Fruit fly (Drosophila melanogaster): ENCODE measurements around the gene CG5292.
A peak's percentile ranks its signal among the peaks of the same experiment; 100 is the strongest.

Gene CG5292

dm6 chr3R:17117607-17118327 is 33.9 kb upstream of the CG5292 start (continued):
- TF ChIP-seq CG10979 (tag; optimal IDR thresholded peaks at IDR 0.05) (peak; percentile 62), az2 (GFP tag; optimal IDR thresholded peaks at IDR 0.05) (peak; percentile 29), CG3847 (GFP tag; IDR thresholded peaks at IDR 0.05) (no peak), sc (optimal IDR thresholded peaks at IDR 0.05) (no peak), sc (GFP tag; optimal IDR thresholded peaks at IDR 0.05) (peak; percentile 23), CG4424 (GFP tag; optimal IDR thresholded peaks at IDR 0.05) (peak; percentile 24), CG17361 (GFP tag; IDR thresholded peaks at IDR 0.05) (peak; percentile 69; the same call in 2 of the 3 replicates), psq (GFP tag; optimal IDR thresholded peaks at IDR 0.05) (peak; percentile 80), CG16815 (GFP tag; optimal IDR thresholded peaks at IDR 0.05) (peak; percentile 7), fru (optimal IDR thresholded peaks at IDR 0.05) (no peak), Sox102F (GFP tag; optimal IDR thresholded peaks at IDR 0.05) (peak; percentile 23), vnd (GFP tag; IDR thresholded peaks at IDR 0.05; ENCODE audit: partially characterized antibody) (no peak), CkIIα-i1 (GFP tag; IDR thresholded peaks at IDR 0.05) (no peak), sim (GFP tag; IDR thresholded peaks at IDR 0.05) (no peak), grn (GFP tag; optimal IDR thresholded peaks at IDR 0.05) (peak; percentile 34), ranshi (GFP tag; IDR thresholded peaks at IDR 0.05) (no peak), CG33213 (GFP tag; optimal IDR thresholded peaks at IDR 0.05) (no peak), CG2199 (GFP tag; IDR thresholded peaks at IDR 0.05) (peak; percentile 67; the same call in 2 of the 3 replicates), CG11398 (GFP tag; optimal IDR thresholded peaks at IDR 0.05) (no peak), chif (GFP tag; optimal IDR thresholded peaks at IDR 0.05) (peak in 1 of 2 experiments; percentile 6), aop (GFP tag; IDR thresholded peaks at IDR 0.05) (no peak), bcd (GFP tag; optimal IDR thresholded peaks at IDR 0.05) (no peak), bbx (GFP tag; IDR thresholded peaks at IDR 0.05; ENCODE audit: partially characterized antibody) (no peak), Dek (tag; optimal IDR thresholded peaks at IDR 0.05) (no peak), gsb-n (tag; optimal IDR thresholded peaks at IDR 0.05) (peak; percentile 42), Ssrp (tag; optimal IDR thresholded peaks at IDR 0.05) (peak; percentile 35), slp2 (GFP tag; optimal IDR thresholded peaks at IDR 0.05) (no peak), Myb (GFP tag; optimal IDR thresholded peaks at IDR 0.05) (no peak), CG7357 (GFP tag; IDR thresholded peaks at IDR 0.05) (no peak), Lhr (GFP tag; optimal IDR thresholded peaks at IDR 0.05) (no peak), CG17328 (GFP tag; IDR thresholded peaks at IDR 0.05) (no peak), CG18262 (tag; optimal IDR thresholded peaks at IDR 0.05) (peak; percentile 75), CG15011 (GFP tag; optimal IDR thresholded peaks at IDR 0.05) (no peak), pros (GFP tag; optimal IDR thresholded peaks at IDR 0.05) (no peak), hkb (optimal IDR thresholded peaks at IDR 0.05) (no peak), hkb (GFP tag; IDR thresholded peaks at IDR 0.05) (no peak), cg (GFP tag; optimal IDR thresholded peaks at IDR 0.05) (no peak), CG30403 (GFP tag; optimal IDR thresholded peaks at IDR 0.05) (peak; percentile 37), Bteb2 (GFP tag; optimal IDR thresholded peaks at IDR 0.05) (no peak), CHES-1-like (GFP tag; optimal IDR thresholded peaks at IDR 0.05) (no peak), tna (GFP tag; IDR thresholded peaks at IDR 0.05; ENCODE audit: partially characterized antibody) (no peak), CG13894 (tag; optimal IDR thresholded peaks at IDR 0.05) (no peak), CG17568 (GFP tag; optimal IDR thresholded peaks at IDR 0.05) (no peak), CG11723 (GFP tag; optimal IDR thresholded peaks at IDR 0.05) (no peak), usp (GFP tag; optimal IDR thresholded peaks at IDR 0.05) (no peak), YL-1 (GFP tag; optimal IDR thresholded peaks at IDR 0.05) (no peak), CG31441 (GFP tag; IDR thresholded peaks at IDR 0.05) (0 out of 2 replicates have a peak, but pooled peaks have one; percentile 25), sna (GFP tag; IDR thresholded peaks at IDR 0.05; ENCODE audit: partially characterized antibody) (no peak), tll (GFP tag; optimal IDR thresholded peaks at IDR 0.05) (no peak), CG34224 (GFP tag; IDR thresholded peaks at IDR 0.05; ENCODE audit: partially characterized antibody) (no peak), Bdp1 (GFP tag; optimal IDR thresholded peaks at IDR 0.05) (no peak)

All from whole organism, embryonic.